Fruit fly (Drosophila melanogaster): ENCODE results near the gene eIF1A.

eIF1A gene

dm6 chr3R:18251876-18252275 is 22.6 kb upstream of the eIF1A start:
- TF ChIP-seq Side (GFP tag; optimal IDR thresholded peaks at IDR 0.05), result no peak
- TF ChIP-seq crol (GFP tag; IDR thresholded peaks at IDR 0.05), result no peak
- no peak for TF ChIP-seq Hsf (GFP tag; optimal IDR thresholded peaks at IDR 0.05)
- peak; percentile 53 for TF ChIP-seq CG8478 (optimal IDR thresholded peaks at IDR 0.05)
- no peak for TF ChIP-seq Oli (tag; optimal IDR thresholded peaks at IDR 0.05)
- no peak for TF ChIP-seq ara (GFP tag; IDR thresholded peaks at IDR 0.05)
- TF ChIP-seq Ets65A (GFP tag), result peak; percentile 31
- TF ChIP-seq Myb (GFP tag; optimal IDR thresholded peaks at IDR 0.05), result no peak

- TF ChIP-seq CG6683 (GFP tag; optimal IDR thresholded peaks at IDR 0.05) (no peak), MBD-R2 (GFP tag; IDR thresholded peaks at IDR 0.05) (peak; percentile 85), TFAM (GFP tag; optimal IDR thresholded peaks at IDR 0.05) (no peak), Sin3A (optimal IDR thresholded peaks at IDR 0.05) (peak; percentile 8), CG17912 (GFP tag; optimal IDR thresholded peaks at IDR 0.05) (no peak), Mes4 (GFP tag; optimal IDR thresholded peaks at IDR 0.05) (no peak), dati (GFP tag; IDR thresholded peaks at IDR 0.05) (no peak), CG4328 (GFP tag; optimal IDR thresholded peaks at IDR 0.05) (no peak), CG10959 (GFP tag; IDR thresholded peaks at IDR 0.05) (no peak), CG32532 (GFP tag; IDR thresholded peaks at IDR 0.05) (no peak), CG17359 (tag; optimal IDR thresholded peaks at IDR 0.05) (no peak), dimm (GFP tag; IDR thresholded peaks at IDR 0.05) (no peak), nerfin-2 (GFP tag; IDR thresholded peaks at IDR 0.05; ENCODE audit: partially characterized antibody) (peak; percentile 33; the same call in 1 of the 2 replicates), CG13296 (GFP tag; optimal IDR thresholded peaks at IDR 0.05) (no peak), pho (GFP tag; optimal IDR thresholded peaks at IDR 0.05) (no peak), knrl (GFP tag; IDR thresholded peaks at IDR 0.05; ENCODE audit: partially characterized antibody) (no peak), Ravus (GFP tag; IDR thresholded peaks at IDR 0.05) (no peak), pzg (GFP tag; optimal IDR thresholded peaks at IDR 0.05) (peak; percentile 62), CG12236 (GFP tag; optimal IDR thresholded peaks at IDR 0.05) (no peak), CG15479 (GFP tag; optimal IDR thresholded peaks at IDR 0.05) (no peak), CG7839 (tag; optimal IDR thresholded peaks at IDR 0.05) (no peak), jing (GFP tag; optimal IDR thresholded peaks at IDR 0.05) (no peak), CG2199 (GFP tag; IDR thresholded peaks at IDR 0.05) (no peak), Tbp (GFP tag; optimal IDR thresholded peaks at IDR 0.05) (no peak), CG9797 (GFP tag; optimal IDR thresholded peaks at IDR 0.05) (peak; percentile 0), CG14014 (GFP tag; IDR thresholded peaks at IDR 0.05) (no peak), CG5245 (GFP tag; optimal IDR thresholded peaks at IDR 0.05) (no peak), C15 (GFP tag; IDR thresholded peaks at IDR 0.05) (no peak), CG14667 (GFP tag; IDR thresholded peaks at IDR 0.05) (no peak), Nf-YB (GFP tag; optimal IDR thresholded peaks at IDR 0.05) (no peak), sens-2 (GFP tag; IDR thresholded peaks at IDR 0.05) (no peak), MESR4 (GFP tag; optimal IDR thresholded peaks at IDR 0.05) (peak; percentile 42), CG12659 (GFP tag; optimal IDR thresholded peaks at IDR 0.05) (peak; percentile 5), CG31388 (GFP tag; optimal IDR thresholded peaks at IDR 0.05) (no peak), CG3163 (GFP tag; optimal IDR thresholded peaks at IDR 0.05) (no peak), HLH3B (GFP tag; IDR thresholded peaks at IDR 0.05) (no peak), stwl (tag; optimal IDR thresholded peaks at IDR 0.05) (peak; percentile 71), Scr (GFP tag; IDR thresholded peaks at IDR 0.05; ENCODE audit: partially characterized antibody) (0 out of 2 replicates have a peak, but pooled peaks have one; percentile 25), prd (optimal IDR thresholded peaks at IDR 0.05) (no peak), prd (GFP tag; IDR thresholded peaks at IDR 0.05) (no peak), B-H1 (GFP tag; IDR thresholded peaks at IDR 0.05) (no peak), CG9932 (GFP tag; IDR thresholded peaks at IDR 0.05) (no peak), Blimp-1 (GFP tag; optimal IDR thresholded peaks at IDR 0.05) (no peak), gcm (GFP tag; optimal IDR thresholded peaks at IDR 0.05) (peak; percentile 50)
These were observed 21.9 kb upstream of the eIF1A start, which contains the start of gene CG12320 for dm6 chr3R:18252578-18252977. CG12320 (minus strand) TSS chr3R:18252734.
